Fruit fly (Drosophila melanogaster) whole organism, embryonic: ENCODE results near the gene CG5068.
A peak's percentile ranks its signal among the peaks of the same experiment; 100 is the strongest.

Experiments
- Adf1 ChIP-seq: fragments of 200-800 bp; sonication (Bioruptor generic); IDR thresholded peaks from 2 replicates; pipeline ENCODE4 v1.3.6; 2022; ENCODE audit warnings: missing biosample characterization, missing genetic modification characterization
- Awh ChIP-seq: fragments of 200-800 bp; sonication (Bioruptor generic); IDR thresholded peaks from 2 replicates; pipeline ENCODE4, ENCODE4 v1.3.6; 2022; ENCODE audit warnings: missing biosample characterization, missing genetic modification characterization
- B-H2 ChIP-seq: fragments of 200-800 bp; sonication (Bioruptor generic); optimal IDR thresholded peaks from 2 replicates; lab custom pipeline; 2018; ENCODE audit warnings: missing biosample characterization, mild to moderate bottlenecking, missing genetic modification characterization
- CG11247 ChIP-seq: fragments of 200-800 bp; sonication (Bioruptor generic); IDR thresholded peaks from 2 replicates; pipeline ENCODE4 v1.3.6; 2022; ENCODE audit warnings: missing biosample characterization, missing genetic modification characterization
- CG12942 ChIP-seq: fragments of 200-800 bp; sonication (Bioruptor generic); optimal IDR thresholded peaks from 3 replicates; lab custom pipeline; 2016; ENCODE audit warnings: missing biosample characterization, missing genetic modification characterization
- CG1529 ChIP-seq: fragments of 200-800 bp; sonication (Bioruptor generic); optimal IDR thresholded peaks from 3 replicates; lab custom pipeline; 2018; ENCODE audit warnings: missing biosample characterization, missing genetic modification characterization
- CG1603 ChIP-seq: fragments of 200-800 bp; sonication (Bioruptor generic); optimal IDR thresholded peaks from 2 replicates; lab custom pipeline; 2019; ENCODE audit warnings: missing biosample characterization, mild to moderate bottlenecking, missing genetic modification characterization, moderate library complexity
- CG1647 ChIP-seq: fragments of 200-800 bp; sonication (Bioruptor generic); optimal IDR thresholded peaks from 3 replicates; lab custom pipeline; 2016; ENCODE audit warnings: missing biosample characterization, missing genetic modification characterization
- CG17829 ChIP-seq: fragments of 200-800 bp; optimal IDR thresholded peaks from 2 replicates; lab custom pipeline; 2019; ENCODE audit warnings: missing biosample characterization, mild to moderate bottlenecking, missing genetic modification characterization, moderate library complexity
- CG2712 ChIP-seq: fragments of 200-800 bp; optimal IDR thresholded peaks from 3 replicates; lab custom pipeline; 2019; ENCODE audit warnings: missing biosample characterization, mild to moderate bottlenecking, missing genetic modification characterization, moderate library complexity
- CG31365 ChIP-seq: fragments of 200-800 bp; sonication (Bioruptor generic); optimal IDR thresholded peaks from 2 replicates; lab custom pipeline; 2018; ENCODE audit warnings: missing biosample characterization, mild to moderate bottlenecking, missing genetic modification characterization
- CG31441 ChIP-seq: fragments of 200-800 bp; sonication (Bioruptor generic); IDR thresholded peaks from 2 replicates; pipeline ENCODE4 v1.3.6; 2022; ENCODE audit warnings: missing biosample characterization, missing genetic modification characterization
- CG32532 ChIP-seq: fragments of 200-800 bp; sonication (Bioruptor generic); IDR thresholded peaks from 2 replicates; pipeline ENCODE4 v1.3.6; 2022; ENCODE audit warnings: missing biosample characterization, missing genetic modification characterization
- CG34376 ChIP-seq: fragments of 200-800 bp; sonication (Bioruptor generic); optimal IDR thresholded peaks from 2 replicates; lab custom pipeline; 2018; ENCODE audit warnings: missing biosample characterization, mild to moderate bottlenecking, missing genetic modification characterization
- CG4328 ChIP-seq: fragments of 200-800 bp; sonication (Bioruptor generic); optimal IDR thresholded peaks from 3 replicates; lab custom pipeline; 2017; ENCODE audit warnings: missing biosample characterization, missing genetic modification reagents, missing genetic modification characterization
- CG4707 ChIP-seq: fragments of 200-800 bp; sonication (Bioruptor generic); optimal IDR thresholded peaks from 2 replicates; lab custom pipeline; 2018; ENCODE audit warnings: missing biosample characterization, mild to moderate bottlenecking, missing genetic modification characterization, moderate library complexity
- CG6791 ChIP-seq: fragments of 200-800 bp; sonication (Bioruptor generic); IDR thresholded peaks from 3 replicates; pipeline ENCODE4 v1.3.6; 2022; ENCODE audit warnings: missing biosample characterization, missing genetic modification characterization; ENCODE audit not compliant: partially characterized antibody
- CG6854 ChIP-seq: fragments of 200-800 bp; sonication (Bioruptor generic); optimal IDR thresholded peaks from 3 replicates; lab custom pipeline; 2017; ENCODE audit warnings: missing biosample characterization, mild to moderate bottlenecking, missing genetic modification characterization
- CG7786 ChIP-seq: fragments of 200-800 bp; sonication (Bioruptor generic); optimal IDR thresholded peaks from 2 replicates; lab custom pipeline; 2016; ENCODE audit warnings: missing biosample characterization, missing genetic modification characterization
- CG9932 ChIP-seq: fragments of 200-800 bp; sonication (Bioruptor generic); IDR thresholded peaks from 2 replicates; pipeline ENCODE4 v1.3.6; 2022; ENCODE audit warnings: missing biosample characterization, missing genetic modification characterization
- Camta ChIP-seq: fragments of 200-800 bp; sonication (Bioruptor generic); optimal IDR thresholded peaks from 2 replicates; lab custom pipeline; 2016; ENCODE audit warnings: missing biosample characterization, missing genetic modification characterization
- D19B ChIP-seq: fragments of 200-800 bp; sonication (Bioruptor generic); optimal IDR thresholded peaks from 2 replicates; lab custom pipeline; 2017; ENCODE audit warnings: missing biosample characterization, mild to moderate bottlenecking, missing genetic modification characterization
- Deaf1 ChIP-seq: fragments of 200-800 bp; optimal IDR thresholded peaks from 3 replicates; lab custom pipeline; 2019; ENCODE audit warnings: missing biosample characterization, mild to moderate bottlenecking, missing genetic modification characterization, moderate library complexity
- Dek ChIP-seq: fragments of 200-800 bp; sonication (Bioruptor generic); optimal IDR thresholded peaks from 3 replicates; lab custom pipeline; 2019; ENCODE audit warnings: missing biosample characterization, mild to moderate bottlenecking, missing genetic modification characterization, moderate library complexity
- Drgx ChIP-seq: fragments of 200-800 bp; sonication (Bioruptor generic); IDR thresholded peaks from 2 replicates; pipeline ENCODE4 v1.3.6; 2022; ENCODE audit warnings: missing biosample characterization, missing genetic modification characterization
- HmgD ChIP-seq: fragments of 200-800 bp; sonication (Bioruptor generic); optimal IDR thresholded peaks from 3 replicates; lab custom pipeline; 2016; ENCODE audit warnings: missing biosample characterization, missing genetic modification characterization
- Med ChIP-seq: fragments of 200-800 bp; sonication (Bioruptor generic); peaks from one replicate; lab custom pipeline; 2016; ENCODE audit warnings: missing biosample characterization, missing genetic modification characterization, mild to moderate bottlenecking, inconsistent platforms, moderate library complexity
- Meics ChIP-seq: fragments of 200-800 bp; sonication (Bioruptor generic); optimal IDR thresholded peaks from 2 replicates; lab custom pipeline; 2017; ENCODE audit warnings: missing biosample characterization, mild to moderate bottlenecking, missing genetic modification characterization
- Mrtf ChIP-seq: fragments of 200-800 bp; sonication (Bioruptor generic); IDR thresholded peaks from 3 replicates; pipeline ENCODE4 v1.3.6; 2022; ENCODE audit warnings: missing biosample characterization, missing genetic modification characterization
- Opbp ChIP-seq: fragments of 200-800 bp; sonication (Bioruptor generic); IDR thresholded peaks from 3 replicates; pipeline ENCODE4 v1.3.6; 2022; ENCODE audit warnings: missing biosample characterization, missing genetic modification characterization; ENCODE audit not compliant: partially characterized antibody
- Poxn ChIP-seq: fragments of 200-800 bp; sonication (Bioruptor generic); IDR thresholded peaks from 2 replicates; pipeline ENCODE4 v1.3.6; 2022; ENCODE audit warnings: missing biosample characterization, missing genetic modification characterization
- Six4 ChIP-seq: fragments of 200-800 bp; sonication (Bioruptor generic); optimal IDR thresholded peaks from 2 replicates; lab custom pipeline; 2016; ENCODE audit warnings: missing biosample characterization, missing genetic modification characterization
- ab ChIP-seq: fragments of 200-800 bp; sonication (Bioruptor generic); optimal IDR thresholded peaks from 2 replicates; lab custom pipeline; 2016; ENCODE audit warnings: missing biosample characterization, missing genetic modification characterization
- bab2 ChIP-seq: fragments of 200-800 bp; sonication (Bioruptor generic); optimal IDR thresholded peaks from 2 replicates; lab custom pipeline; 2016; ENCODE audit warnings: missing biosample characterization, missing genetic modification characterization
- chif ChIP-seq, 2 experiments: fragments of 200-800 bp; sonication (Bioruptor generic); optimal IDR thresholded peaks; 3 replicates each; lab custom pipeline; 2016; ENCODE audit warnings: missing biosample characterization in 2 of 2, missing genetic modification characterization in 2 of 2
- crol ChIP-seq: fragments of 200-800 bp; sonication (Bioruptor generic); IDR thresholded peaks from 2 replicates; pipeline ENCODE4 v1.3.6; 2022; ENCODE audit warnings: missing biosample characterization, missing genetic modification characterization
- esg ChIP-seq: fragments of 200-800 bp; sonication (Bioruptor generic); conservative IDR thresholded peaks from 2 replicates; pipeline ENCODE4 v1.3.6; 2022; ENCODE audit warnings: missing biosample characterization, missing genetic modification characterization
- hb ChIP-seq: fragments of 200-800 bp; sonication (Bioruptor generic); IDR thresholded peaks from 3 replicates; pipeline ENCODE4 v1.3.6; 2022; ENCODE audit warnings: missing biosample characterization, missing genetic modification characterization; ENCODE audit not compliant: partially characterized antibody
- hkb ChIP-seq, 2 experiments: fragments of 200-800 bp in 1 of 2; fragments of >200 bp in 1 of 2; sonication (Bioruptor generic) in 1 of 2; IDR thresholded peaks in 1 of 2; optimal IDR thresholded peaks in 1 of 2; 2 replicates each; pipeline versions ENCODE4 v1.3.6 to Lab custom; 2017 to 2022; ENCODE audit warnings: missing biosample characterization in 1 of 2, missing genetic modification characterization in 1 of 2
- lov ChIP-seq, 2 experiments: fragments of 200-800 bp in 1 of 2; fragments of >200 bp in 1 of 2; sonication (Bioruptor generic) in 1 of 2; IDR thresholded peaks in 1 of 2; optimal IDR thresholded peaks in 1 of 2; 2 replicates in 1 of 2; 3 replicates in 1 of 2; pipeline versions ENCODE4 v1.3.6 to Lab custom; 2017 to 2022; ENCODE audit warnings: missing biosample characterization in 1 of 2, missing genetic modification characterization in 1 of 2
- nerfin-1 ChIP-seq: fragments of 200-800 bp; sonication (Bioruptor generic); optimal IDR thresholded peaks from 3 replicates; lab custom pipeline; 2019; ENCODE audit warnings: missing biosample characterization, mild to moderate bottlenecking, missing genetic modification characterization, moderate library complexity
- pb ChIP-seq: fragments of 200-800 bp; sonication (Bioruptor generic); optimal IDR thresholded peaks from 3 replicates; lab custom pipeline; 2016; ENCODE audit warnings: missing biosample characterization, missing genetic modification characterization
- psq ChIP-seq: fragments of 200-800 bp; sonication (Bioruptor generic); optimal IDR thresholded peaks from 2 replicates; lab custom pipeline; 2017; ENCODE audit warnings: missing biosample characterization, missing genetic modification characterization
- sens ChIP-seq: fragments of 200-800 bp; sonication (Bioruptor generic); peaks from one replicate; lab custom pipeline; 2016; ENCODE audit warnings: missing biosample characterization, missing genetic modification characterization
- tin ChIP-seq: fragments of 200-800 bp; sonication (Bioruptor generic); optimal IDR thresholded peaks from 3 replicates; lab custom pipeline; 2016; ENCODE audit warnings: missing biosample characterization, missing genetic modification characterization
- vvl ChIP-seq: fragments of 200-800 bp; sonication (Bioruptor generic); IDR thresholded peaks from 2 replicates; pipeline ENCODE4 v1.3.6; 2022; ENCODE audit warnings: missing biosample characterization, missing genetic modification characterization
- zfh1 ChIP-seq: fragments of 200-800 bp; sonication (Bioruptor generic); IDR thresholded peaks from 3 replicates; pipeline ENCODE4 v1.3.6; 2022; ENCODE audit warnings: missing biosample characterization, missing genetic modification characterization

The CG5068 gene

DNA sequence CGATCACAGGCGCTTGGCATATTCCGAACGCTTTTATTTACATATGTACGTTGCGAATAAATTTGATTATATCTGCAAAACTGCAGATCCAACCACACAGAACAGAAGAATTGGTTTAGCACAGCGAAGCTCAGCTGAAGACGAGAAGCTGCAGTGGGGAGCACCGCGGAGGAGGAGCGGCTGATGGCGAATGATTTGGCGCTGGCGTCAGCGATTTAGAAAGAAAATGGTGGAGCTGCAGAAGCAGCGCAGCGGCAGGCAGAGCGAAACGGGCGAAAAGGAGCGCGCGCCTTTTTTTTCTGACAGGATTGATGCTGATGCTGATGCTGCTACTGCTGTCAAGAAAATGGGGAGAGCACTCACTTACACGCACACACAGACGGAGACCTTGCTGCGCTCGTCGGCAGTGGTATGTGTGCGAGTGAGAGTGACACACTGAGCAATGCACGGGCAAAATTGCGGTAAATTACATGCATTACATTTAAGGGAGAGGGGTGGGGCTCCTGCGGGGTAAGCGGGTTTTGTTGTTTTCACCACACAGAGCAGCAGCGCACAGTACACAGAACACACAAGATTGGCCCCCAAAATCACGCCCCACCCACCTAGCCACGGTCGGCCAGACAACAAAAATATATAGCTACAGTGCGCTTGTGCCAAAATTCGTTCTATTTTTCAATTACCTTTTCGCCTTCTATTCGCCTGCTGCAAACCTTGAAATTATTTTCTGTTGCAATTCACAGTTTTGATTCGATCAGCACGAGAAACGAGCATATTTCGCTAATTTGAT, 10.6 kb downstream of the CG5068 start:
- no peak for TF ChIP-seq hkb (optimal IDR thresholded peaks at IDR 0.05; lab: Kevin White, UChicago)
- TF ChIP-seq hkb (GFP tag; IDR thresholded peaks at IDR 0.05; lab: Robert Waterston, UW) = 0 out of 2 replicates have a peak, but pooled peaks have one; percentile 24
- peak; percentile 35; the same call in 1 of the 2 replicates for TF ChIP-seq Drgx (GFP tag; lab: Robert Waterston, UW)
- no peak for TF ChIP-seq esg (GFP tag; lab: Robert Waterston, UW)
- TF ChIP-seq sens = peak; percentile 55
- TF ChIP-seq Med (GFP tag; lab: Kevin White, UChicago) = peak; percentile 75
- peak; percentile 38 for TF ChIP-seq CG6854 (GFP tag; lab: Kevin White, UChicago)
- TF ChIP-seq Opbp = peak; percentile 44; the same call in 2 of the 3 replicates
- TF ChIP-seq CG12942 (GFP tag; lab: Kevin White, UChicago) = no peak
- TF ChIP-seq crol (GFP tag; lab: Robert Waterston, UW) = peak; percentile 85
- TF ChIP-seq Adf1 = peak; percentile 5; the same call in 1 of the 2 replicates
- 0 out of 3 replicates have a peak, but pooled peaks have one; percentile 15 for TF ChIP-seq zfh1
- 0 out of 2 replicates have a peak, but pooled peaks have one; percentile 24 for TF ChIP-seq Awh (GFP tag; lab: Robert Waterston, UW)
- TF ChIP-seq nerfin-1 (tag; lab: Kevin White, UChicago) = peak; percentile 16
- TF ChIP-seq CG7786 (GFP tag; lab: Kevin White, UChicago) = no peak
- TF ChIP-seq lov (optimal IDR thresholded peaks at IDR 0.05; lab: Kevin White, UChicago) = no peak
- 0 out of 3 replicates have a peak, but pooled peaks have one; percentile 48 for TF ChIP-seq lov (GFP tag; IDR thresholded peaks at IDR 0.05; lab: Robert Waterston, UW)

- peak; percentile 2 to 57 for TF ChIP-seq chif (GFP tag; optimal IDR thresholded peaks at IDR 0.05; lab: Kevin White, UChicago)
- no peak for TF ChIP-seq D19B (GFP tag; lab: Kevin White, UChicago)
- no peak for TF ChIP-seq ab (GFP tag; lab: Kevin White, UChicago)
- TF ChIP-seq CG7786 (GFP tag; lab: Kevin White, UChicago) = peak; percentile 8
- TF ChIP-seq bab2 (GFP tag; lab: Kevin White, UChicago) = peak; percentile 14
- TF ChIP-seq CG17829 (tag; lab: Kevin White, UChicago) = peak; percentile 75
- peak; percentile 19 for TF ChIP-seq CG34376 (GFP tag; lab: Kevin White, UChicago)
- TF ChIP-seq psq (GFP tag; lab: Kevin White, UChicago) = peak; percentile 15
- peak; percentile 10 for TF ChIP-seq Deaf1 (tag; lab: Kevin White, UChicago)
- TF ChIP-seq CG31441 = no peak
- TF ChIP-seq Meics (GFP tag; lab: Kevin White, UChicago) = no peak
- TF ChIP-seq tin = peak; percentile 42
- TF ChIP-seq CG1603 (tag; lab: Kevin White, UChicago) = peak; percentile 94
- TF ChIP-seq Poxn (GFP tag; lab: Robert Waterston, UW) = no peak
- TF ChIP-seq CG6791 (GFP tag; lab: Robert Waterston, UW) = peak; percentile 85
- peak; percentile 85 for TF ChIP-seq vvl (GFP tag; lab: Robert Waterston, UW)
- TF ChIP-seq Camta (GFP tag; lab: Kevin White, UChicago) = no peak
- no peak for TF ChIP-seq Mrtf (GFP tag; lab: Robert Waterston, UW)
- no peak for TF ChIP-seq CG31365
- peak; percentile 80 for TF ChIP-seq CG9932
- peak; percentile 40 for TF ChIP-seq CG1647 (GFP tag; lab: Kevin White, UChicago)
- peak; percentile 64 for TF ChIP-seq CG2712 (tag; lab: Kevin White, UChicago)
- peak; percentile 45 for TF ChIP-seq CG32532 (GFP tag; lab: Robert Waterston, UW)
- TF ChIP-seq CG1529 (GFP tag; lab: Kevin White, UChicago) = no peak
- peak; percentile 64 for TF ChIP-seq B-H2 (GFP tag; lab: Kevin White, UChicago)
- TF ChIP-seq HmgD (GFP tag; lab: Kevin White, UChicago) = peak; percentile 88
- 0 out of 3 replicates have a peak, but pooled peaks have one; percentile 42 for TF ChIP-seq hb
- TF ChIP-seq Six4 = peak; percentile 2
- TF ChIP-seq CG4328 (GFP tag; lab: Kevin White, UChicago) = no peak
- TF ChIP-seq Dek (tag; lab: Kevin White, UChicago) = peak; percentile 59
- TF ChIP-seq pb (GFP tag; lab: Kevin White, UChicago) = no peak
- no peak for TF ChIP-seq CG4707 (GFP tag; lab: Kevin White, UChicago)
- peak; percentile 36; the same call in 1 of the 2 replicates for TF ChIP-seq CG11247
Measured at dm6 chr3L:8997686-8998239, 11.3 kb downstream of the CG5068 start, which contains the start of the genes smg and CG5087. smg (minus strand) TSS chr3L:8997989. CG5087 (plus strand) TSS chr3L:8998184.
